Worm (Caenorhabditis elegans) whole organism, L1 larva: Measurements from ENCODE around the gene F56D6.12.

Source experiments
- C16A3.4 ChIP-seq: fragments of 150-350 bp; optimal IDR thresholded peaks from 2 replicates; lab custom pipeline; 2014; ENCODE audit warnings: missing biosample characterization, missing genetic modification characterization
- C34B4.2 ChIP-seq: sonication (generic microtip); optimal IDR thresholded peaks from 2 replicates; lab custom pipeline; 2017; ENCODE audit warnings: mild to moderate bottlenecking, missing genetic modification characterization, missing compliant biosample characterization
- F16B12.6 ChIP-seq: fragments of 150-350 bp; optimal IDR thresholded peaks from 2 replicates; lab custom pipeline; 2014; ENCODE audit warnings: missing biosample characterization, missing genetic modification characterization
- Y116A8C.19 ChIP-seq: sonication (generic microtip); optimal IDR thresholded peaks from 2 replicates; lab custom pipeline; 2016; ENCODE audit warnings: missing compliant biosample characterization, missing genetic modification characterization, borderline replicate concordance
- aha-1 ChIP-seq: fragments of 150-350 bp; optimal IDR thresholded peaks from 2 replicates; lab custom pipeline; 2014; ENCODE audit warnings: missing biosample characterization, missing genetic modification characterization
- aly-2 ChIP-seq: fragments of 150-350 bp; optimal IDR thresholded peaks from 2 replicates; lab custom pipeline; 2014; ENCODE audit warnings: missing biosample characterization, missing genetic modification characterization
- ama-1 ChIP-seq: fragments of 150-350 bp; optimal IDR thresholded peaks from 2 replicates; lab custom pipeline; 2014
- blmp-1 ChIP-seq: fragments of 150-350 bp; optimal IDR thresholded peaks from 2 replicates; lab custom pipeline; 2014; ENCODE audit warnings: missing biosample characterization, missing genetic modification characterization
- ces-1 ChIP-seq: fragments of 150-350 bp; optimal IDR thresholded peaks from 2 replicates; lab custom pipeline; 2014; ENCODE audit warnings: missing biosample characterization, missing genetic modification reagents, missing genetic modification characterization
- dsc-1 ChIP-seq: sonication (generic microtip); optimal IDR thresholded peaks from 2 replicates; lab custom pipeline; 2016; ENCODE audit warnings: mild to moderate bottlenecking, missing genetic modification characterization, missing compliant biosample characterization
- efl-1 ChIP-seq, 4 experiments: fragments of 150-350 bp; optimal IDR thresholded peaks in 3 of 4; peaks in 1 of 4; 1 replicate in 1 of 4; 2 replicates in 3 of 4; lab custom pipeline; 2014; ENCODE audit warnings: missing biosample characterization in 2 of 4, missing genetic modification characterization in 2 of 4, missing genetic modification reagents in 2 of 4
- efl-3 ChIP-seq: fragments of 200-800 bp; sonication (Bioruptor generic); optimal IDR thresholded peaks from 2 replicates; lab custom pipeline; 2018; ENCODE audit warnings: mild to moderate bottlenecking, missing genetic modification characterization, missing compliant biosample characterization
- egl-27 ChIP-seq, 2 experiments: fragments of 150-350 bp in 1 of 2; sonication (generic microtip); optimal IDR thresholded peaks; 3 replicates each; lab custom pipeline; 2017 to 2018; ENCODE audit warnings: missing biosample characterization in 2 of 2, missing genetic modification characterization in 2 of 2, missing genetic modification reagents in 2 of 2
- elt-2 ChIP-seq: sonication (generic microtip); optimal IDR thresholded peaks from 2 replicates; lab custom pipeline; 2016; ENCODE audit warnings: missing genetic modification characterization, mild to moderate bottlenecking, inconsistent platforms, missing compliant biosample characterization, missing genetic modification reagents
- elt-3 ChIP-seq, 6 experiments: fragments of 150-350 bp in 1 of 6; sonication (generic microtip); optimal IDR thresholded peaks; 2 replicates each; lab custom pipeline; 2017 to 2018; ENCODE audit warnings: missing biosample characterization in 6 of 6, missing genetic modification characterization in 6 of 6, inconsistent platforms in 1 of 6
- fkh-10 ChIP-seq: sonication (generic microtip); optimal IDR thresholded peaks from 2 replicates; lab custom pipeline; 2017; ENCODE audit warnings: missing biosample characterization, missing genetic modification reagents, missing genetic modification characterization
- fkh-8 ChIP-seq: sonication (generic microtip); optimal IDR thresholded peaks from 2 replicates; lab custom pipeline; 2016; ENCODE audit warnings: mild to moderate bottlenecking, missing genetic modification characterization, missing compliant biosample characterization
- isw-1 ChIP-seq: fragments of 200-800 bp; sonication (Bioruptor generic); IDR thresholded peaks from 2 replicates; pipeline ENCODE4 v1.3.6; 2022; ENCODE audit warnings: missing genetic modification characterization, missing compliant biosample characterization
- lin-13 ChIP-seq: fragments of 150-350 bp; optimal IDR thresholded peaks from 2 replicates; lab custom pipeline; 2014; ENCODE audit warnings: missing biosample characterization, missing genetic modification reagents, missing genetic modification characterization
- lin-14 ChIP-seq: fragments of 200-800 bp; sonication (Bioruptor generic); optimal IDR thresholded peaks from 2 replicates; lab custom pipeline; 2018; ENCODE audit warnings: mild to moderate bottlenecking, missing genetic modification characterization, moderate library complexity, missing compliant biosample characterization
- lin-35 ChIP-seq, 2 experiments: fragments of 150-350 bp; optimal IDR thresholded peaks; 2 replicates each; lab custom pipeline; 2014; ENCODE audit warnings: missing biosample characterization in 2 of 2, missing genetic modification characterization in 2 of 2, missing genetic modification reagents in 2 of 2
- lsy-2 ChIP-seq, 2 experiments: fragments of 150-350 bp; optimal IDR thresholded peaks; 2 replicates each; lab custom pipeline; 2014; ENCODE audit warnings: missing biosample characterization in 2 of 2, missing genetic modification characterization in 2 of 2
- mab-9 ChIP-seq: fragments of 200-800 bp; sonication (Bioruptor generic); IDR thresholded peaks from 2 replicates; pipeline ENCODE4 v1.3.6; 2022; ENCODE audit warnings: missing genetic modification reagents, missing genetic modification characterization, missing compliant biosample characterization
- mdl-1 ChIP-seq, 2 experiments: fragments of 150-350 bp; optimal IDR thresholded peaks; 2 replicates each; lab custom pipeline; 2014 to 2017; ENCODE audit warnings: missing biosample characterization in 2 of 2, missing genetic modification characterization in 2 of 2, inconsistent platforms in 1 of 2
- mef-2 ChIP-seq: fragments of 150-350 bp; optimal IDR thresholded peaks from 2 replicates; lab custom pipeline; 2014; ENCODE audit warnings: missing biosample characterization, missing genetic modification characterization
- mep-1 ChIP-seq: fragments of 150-350 bp; optimal IDR thresholded peaks from 2 replicates; lab custom pipeline; 2014; ENCODE audit warnings: missing biosample characterization, missing genetic modification characterization
- nhr-19 ChIP-seq: fragments of 200-800 bp; sonication (Bioruptor generic); conservative IDR thresholded peaks from 2 replicates; pipeline ENCODE4 v1.3.6; 2022; ENCODE audit warnings: missing genetic modification characterization, missing compliant biosample characterization
- nhr-20 ChIP-seq: sonication (generic microtip); optimal IDR thresholded peaks from 2 replicates; lab custom pipeline; 2016; ENCODE audit warnings: mild to moderate bottlenecking, missing genetic modification characterization, missing compliant biosample characterization
- nhr-28 ChIP-seq: fragments of 150-350 bp; optimal IDR thresholded peaks from 2 replicates; lab custom pipeline; 2014; ENCODE audit warnings: missing biosample characterization, missing genetic modification characterization
- nhr-84 ChIP-seq: sonication (generic microtip); optimal IDR thresholded peaks from 2 replicates; lab custom pipeline; 2017; ENCODE audit warnings: missing biosample characterization, missing genetic modification characterization
- nhr-85 ChIP-seq: sonication (generic microtip); peaks from one replicate; lab custom pipeline; 2016; ENCODE audit warnings: missing genetic modification characterization, inconsistent platforms, missing compliant biosample characterization
- nhr-90 ChIP-seq: sonication (generic microtip); optimal IDR thresholded peaks from 2 replicates; lab custom pipeline; 2016; ENCODE audit warnings: mild to moderate bottlenecking, missing genetic modification characterization, missing compliant biosample characterization; ENCODE audit not compliant: poor library complexity
- pag-3 ChIP-seq: sonication (generic microtip); optimal IDR thresholded peaks from 2 replicates; lab custom pipeline; 2017; ENCODE audit warnings: missing genetic modification characterization, mild to moderate bottlenecking, missing compliant biosample characterization, antibody characterized with exemption, borderline replicate concordance; ENCODE audit not compliant: insufficient read depth
- rnt-1 ChIP-seq: sonication (generic microtip); optimal IDR thresholded peaks from 2 replicates; lab custom pipeline; 2016; ENCODE audit warnings: mild to moderate bottlenecking, missing genetic modification characterization, moderate library complexity, missing compliant biosample characterization
- sox-4 ChIP-seq: sonication (generic microtip); optimal IDR thresholded peaks from 2 replicates; lab custom pipeline; 2016; ENCODE audit warnings: missing genetic modification characterization, missing compliant biosample characterization
- sup-37 ChIP-seq: fragments of 200-800 bp; sonication (Bioruptor generic); optimal IDR thresholded peaks from 2 replicates; lab custom pipeline; 2018; ENCODE audit warnings: mild to moderate bottlenecking, missing genetic modification characterization, missing compliant biosample characterization
- xbp-1 ChIP-seq: sonication (generic microtip); optimal IDR thresholded peaks from 2 replicates; lab custom pipeline; 2016; ENCODE audit warnings: missing genetic modification characterization, missing compliant biosample characterization
- ztf-11 ChIP-seq, 2 experiments: sonication (generic microtip); optimal IDR thresholded peaks; 2 replicates each; lab custom pipeline; 2016 to 2017; ENCODE audit warnings: missing genetic modification characterization in 2 of 2, missing biosample characterization in 1 of 2, missing compliant biosample characterization in 1 of 2

The F56D6.12 gene

DNA sequence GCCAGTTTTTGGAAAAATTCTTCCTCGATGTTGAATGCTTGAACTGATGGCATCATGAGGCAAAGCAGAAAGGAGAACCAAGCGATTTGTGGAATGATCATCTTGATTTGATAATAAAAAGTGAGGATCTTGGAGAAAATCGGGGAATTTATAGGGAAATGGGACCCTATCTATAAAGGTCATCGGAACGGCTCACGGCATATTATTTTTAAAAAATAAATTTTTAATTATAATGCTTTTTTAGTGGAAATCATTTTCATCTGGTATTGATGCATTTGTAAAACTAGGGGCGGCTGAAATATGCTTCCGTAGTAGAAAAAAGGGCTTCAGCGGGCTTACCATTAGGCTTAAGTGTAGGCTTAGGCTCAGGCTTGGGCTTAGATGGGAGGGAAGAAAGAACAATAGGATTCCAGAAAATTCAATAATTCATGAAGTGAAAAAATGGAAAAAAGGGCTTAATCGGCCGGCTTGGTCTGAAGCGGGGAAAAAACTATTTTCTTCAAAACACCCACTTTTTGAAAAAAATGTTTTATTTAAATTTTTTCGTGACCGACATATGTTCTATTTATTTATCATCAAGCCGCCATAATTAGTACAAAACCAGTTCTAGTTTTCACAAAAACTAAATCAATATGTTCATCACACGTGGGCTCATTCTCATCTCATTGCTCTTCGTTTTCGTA is at the start of gene F56D6.12, which contains the start of gene F56D6.22:
Gene F56D6.12, plus strand, starts transcription at position 633 of the 683 bp plus-strand sequence.
Gene F56D6.22, minus strand, starts transcription at position 101 of the 683 bp plus-strand sequence.
- no peak for TF ChIP-seq mdl-1 (tag; optimal IDR thresholded peaks at IDR 0.05; lab: Kevin White, UChicago)

ce11 chrIV:3859552-3859951 is 48.4 kb upstream of the F56D6.12 start:
- TF ChIP-seq dsc-1 (tag; lab: Kevin White, UChicago) (no peak), efl-1 (optimal IDR thresholded peaks at IDR 0.05; lab: Kevin White, UChicago) (no peak), efl-1 (GFP tag; optimal IDR thresholded peaks at IDR 0.05 in 1 of 2; lab: Kevin White, UChicago) (peak in 1 of 2 experiments; percentile 75)

DNA sequence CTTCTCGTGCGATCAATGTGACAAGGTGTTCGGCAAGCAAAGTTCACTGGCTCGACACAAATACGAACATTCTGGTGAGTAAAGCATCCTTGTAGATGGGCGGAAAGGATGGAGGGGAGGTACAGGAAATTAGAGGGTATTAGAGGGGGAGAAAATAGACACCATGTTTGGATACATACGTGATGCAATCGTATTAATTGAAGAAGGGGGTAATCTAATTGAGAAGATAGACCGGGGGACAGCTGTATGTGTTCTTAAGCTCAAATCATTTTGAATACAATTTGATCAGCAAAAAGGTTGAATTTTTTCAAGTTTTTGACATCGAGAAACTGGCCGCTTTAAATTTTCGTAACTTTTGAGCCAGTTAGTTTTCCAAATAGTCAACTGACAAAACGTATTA is 47.5 kb upstream of the F56D6.12 start:
- no peak for TF ChIP-seq mep-1 (tag; lab: Kevin White, UChicago)

- no peak for TF ChIP-seq aha-1 (tag; lab: Kevin White, UChicago)
- TF ChIP-seq dsc-1 (tag; lab: Kevin White, UChicago), result no peak
- no peak for TF ChIP-seq sup-37 (GFP tag; lab: Kevin White, UChicago)
- no peak for TF ChIP-seq efl-1 (optimal IDR thresholded peaks at IDR 0.05; lab: Kevin White, UChicago)
- TF ChIP-seq efl-1 (GFP tag; optimal IDR thresholded peaks at IDR 0.05 in 1 of 2; lab: Kevin White, UChicago), result peak in 1 of 2 experiments; percentile 50
- TF ChIP-seq nhr-84 (tag; lab: Kevin White, UChicago), result no peak
- no peak for TF ChIP-seq ztf-11 (tag; optimal IDR thresholded peaks at IDR 0.05; lab: Kevin White, UChicago)
- TF ChIP-seq, all 84 proteins: peak for 1
Measured at ce11 chrIV:3862948-3863347, 45.0 kb upstream of the F56D6.12 start.

ce11 chrIV:3864944-3865343 is 43.0 kb upstream of the F56D6.12 start, which contains the start of gene aat-8:
TSS of gene aat-8 (minus strand) at chrIV:3865044.
- TF ChIP-seq nhr-85 (tag; lab: Kevin White, UChicago) (peak; percentile 12), nhr-84 (tag; lab: Kevin White, UChicago) (no peak)

ce11 chrIV:3866018-3866417 is 41.9 kb upstream of the F56D6.12 start:
- TF ChIP-seq elt-3 (tag; optimal IDR thresholded peaks at IDR 0.05; lab: Kevin White, UChicago) (peak in 1 of 6 experiments; percentile 55), efl-3 (GFP tag; lab: Kevin White, UChicago) (no peak), egl-27 (tag; optimal IDR thresholded peaks at IDR 0.05; lab: Kevin White, UChicago) (no peak), ces-1 (no peak), pag-3 (no peak), mef-2 (tag; lab: Kevin White, UChicago) (no peak), Y116A8C.19 (tag; lab: Kevin White, UChicago) (no peak), F16B12.6 (tag; lab: Kevin White, UChicago) (no peak), lin-14 (GFP tag; lab: Kevin White, UChicago) (peak; percentile 16), efl-1 (optimal IDR thresholded peaks at IDR 0.05; lab: Kevin White, UChicago) (no peak), efl-1 (GFP tag; optimal IDR thresholded peaks at IDR 0.05 in 1 of 2; lab: Kevin White, UChicago) (peak in 1 of 2 experiments; percentile 68), C34B4.2 (no peak), nhr-28 (tag; lab: Kevin White, UChicago) (no peak), elt-2 (tag; lab: Kevin White, UChicago) (peak; percentile 21), sup-37 (GFP tag; lab: Kevin White, UChicago) (no peak), nhr-19 (GFP tag; lab: Robert Waterston, UW) (no peak), sox-4 (tag; lab: Kevin White, UChicago) (no peak), xbp-1 (tag; lab: Kevin White, UChicago) (no peak), mab-9 (no peak), ztf-11 (tag; optimal IDR thresholded peaks at IDR 0.05; lab: Kevin White, UChicago) (no peak), lin-13 (GFP tag; lab: Kevin White, UChicago) (no peak), nhr-90 (tag; lab: Kevin White, UChicago) (no peak), C16A3.4 (tag; lab: Kevin White, UChicago) (no peak), fkh-10 (GFP tag; lab: Kevin White, UChicago) (no peak), isw-1 (no peak), lin-35 (GFP tag; optimal IDR thresholded peaks at IDR 0.05; lab: Kevin White, UChicago) (peak in 1 of 2 experiments; percentile 50), ama-1 (lab: Kevin White, UChicago) (no peak), blmp-1 (tag; lab: Kevin White, UChicago) (peak; percentile 71), fkh-8 (tag; lab: Kevin White, UChicago) (no peak), nhr-20 (peak; percentile 19), nhr-85 (tag; lab: Kevin White, UChicago) (peak; percentile 80), rnt-1 (no peak), lsy-2 (tag; optimal IDR thresholded peaks at IDR 0.05; lab: Kevin White, UChicago) (no peak), aly-2 (tag; lab: Kevin White, UChicago) (no peak)
